Worm (Caenorhabditis elegans) whole organism, L3 larva: Measurements from ENCODE around the gene F45G2.9.

Experiments
- ZK546.5 ChIP-seq: sonication (generic microtip); optimal IDR thresholded peaks from 2 replicates; lab custom pipeline; 2017; ENCODE audit warnings: missing biosample characterization, missing genetic modification characterization
- ama-1 ChIP-seq: fragments of 150-350 bp; optimal IDR thresholded peaks from 2 replicates; lab custom pipeline; 2018
- ceh-16 ChIP-seq: sonication (generic microtip); optimal IDR thresholded peaks from 2 replicates; lab custom pipeline; 2017; ENCODE audit warnings: missing biosample characterization, missing genetic modification characterization
- ceh-28 ChIP-seq: fragments of 150-350 bp; optimal IDR thresholded peaks from 2 replicates; lab custom pipeline; 2014; ENCODE audit warnings: missing biosample characterization, missing genetic modification reagents, missing genetic modification characterization
- ceh-82 ChIP-seq: fragments of 150-350 bp; optimal IDR thresholded peaks from 2 replicates; lab custom pipeline; 2014; ENCODE audit warnings: missing biosample characterization, missing genetic modification characterization
- ceh-9 ChIP-seq: sonication (generic microtip); optimal IDR thresholded peaks from 2 replicates; lab custom pipeline; 2018; ENCODE audit warnings: missing biosample characterization, missing genetic modification characterization
- daf-12 ChIP-seq: fragments of 150-350 bp; optimal IDR thresholded peaks from 2 replicates; lab custom pipeline; 2014; ENCODE audit warnings: missing biosample characterization, missing genetic modification reagents, missing genetic modification characterization
- egl-27 ChIP-seq: sonication (generic microtip); optimal IDR thresholded peaks from 4 replicates; lab custom pipeline; 2017; ENCODE audit warnings: missing biosample characterization, missing genetic modification reagents, missing genetic modification characterization
- elt-1 ChIP-seq: fragments of 150-350 bp; optimal IDR thresholded peaks from 2 replicates; lab custom pipeline; 2014; ENCODE audit warnings: missing biosample characterization, missing genetic modification characterization
- elt-2 ChIP-seq: sonication (generic microtip); optimal IDR thresholded peaks from 2 replicates; lab custom pipeline; 2016; ENCODE audit warnings: missing genetic modification reagents, mild to moderate bottlenecking, missing genetic modification characterization, missing compliant biosample characterization
- elt-3 ChIP-seq, 3 experiments: fragments of 150-350 bp in 1 of 3; sonication (generic microtip) in 2 of 3; optimal IDR thresholded peaks; 2 replicates in 2 of 3; 4 replicates in 1 of 3; lab custom pipeline; 2014 to 2017; ENCODE audit warnings: missing biosample characterization in 3 of 3, missing genetic modification characterization in 3 of 3
- fkh-2 ChIP-seq: fragments of 150-350 bp; optimal IDR thresholded peaks from 2 replicates; lab custom pipeline; 2014; ENCODE audit warnings: missing biosample characterization, missing genetic modification reagents, missing genetic modification characterization
- fos-1 ChIP-seq: fragments of 150-350 bp; optimal IDR thresholded peaks from 2 replicates; lab custom pipeline; 2014; ENCODE audit warnings: missing biosample characterization, missing genetic modification characterization
- lin-15B ChIP-seq: fragments of 150-350 bp; optimal IDR thresholded peaks from 2 replicates; lab custom pipeline; 2014; ENCODE audit warnings: missing biosample characterization, missing genetic modification characterization
- mdl-1 ChIP-seq: fragments of 150-350 bp; optimal IDR thresholded peaks from 2 replicates; lab custom pipeline; 2014; ENCODE audit warnings: missing biosample characterization, missing genetic modification characterization
- mml-1 ChIP-seq: fragments of 150-350 bp; sonication (generic microtip); optimal IDR thresholded peaks from 3 replicates; lab custom pipeline; 2014; ENCODE audit warnings: missing biosample characterization, missing genetic modification characterization
- nfya-1 ChIP-seq: sonication (generic microtip); optimal IDR thresholded peaks from 2 replicates; lab custom pipeline; 2017; ENCODE audit warnings: missing genetic modification characterization, mild to moderate bottlenecking, missing compliant biosample characterization, antibody characterized with exemption, moderate library complexity; ENCODE audit not compliant: insufficient read depth
- nhr-11 ChIP-seq: fragments of 150-350 bp; optimal IDR thresholded peaks from 2 replicates; lab custom pipeline; 2014; ENCODE audit warnings: missing biosample characterization, missing genetic modification characterization
- nhr-12 ChIP-seq: fragments of 150-350 bp; optimal IDR thresholded peaks from 2 replicates; lab custom pipeline; 2014; ENCODE audit warnings: missing biosample characterization, missing genetic modification characterization
- nhr-23 ChIP-seq: fragments of 150-350 bp; optimal IDR thresholded peaks from 2 replicates; lab custom pipeline; 2014; ENCODE audit warnings: missing biosample characterization, missing genetic modification reagents, missing genetic modification characterization
- nhr-25 ChIP-seq: sonication (generic microtip); optimal IDR thresholded peaks from 2 replicates; lab custom pipeline; 2017; ENCODE audit warnings: missing biosample characterization, missing genetic modification characterization
- nhr-28 ChIP-seq: fragments of 150-350 bp; optimal IDR thresholded peaks from 2 replicates; lab custom pipeline; 2014; ENCODE audit warnings: missing biosample characterization, missing genetic modification characterization
- nhr-76 ChIP-seq: fragments of 150-350 bp; sonication (generic microtip); optimal IDR thresholded peaks from 5 replicates; lab custom pipeline; 2014; ENCODE audit warnings: missing biosample characterization, missing genetic modification characterization
- nhr-77 ChIP-seq: fragments of 150-350 bp; optimal IDR thresholded peaks from 2 replicates; lab custom pipeline; 2014; ENCODE audit warnings: missing biosample characterization, missing genetic modification characterization
- pha-4 ChIP-seq: fragments of 150-350 bp; optimal IDR thresholded peaks from 2 replicates; lab custom pipeline; 2014; ENCODE audit warnings: missing biosample characterization, missing genetic modification reagents, missing genetic modification characterization
- pqm-1 ChIP-seq: fragments of 150-350 bp; optimal IDR thresholded peaks from 2 replicates; lab custom pipeline; 2017; ENCODE audit warnings: missing biosample characterization, missing genetic modification characterization, inconsistent platforms
- skn-1 ChIP-seq: fragments of 150-350 bp; optimal IDR thresholded peaks from 2 replicates; lab custom pipeline; 2014; ENCODE audit warnings: missing biosample characterization, missing genetic modification characterization
- snpc-4 ChIP-seq: fragments of 150-350 bp; optimal IDR thresholded peaks from 2 replicates; lab custom pipeline; 2014; ENCODE audit warnings: missing biosample characterization, missing genetic modification characterization
- tbx-2 ChIP-seq: sonication (generic microtip); optimal IDR thresholded peaks from 2 replicates; lab custom pipeline; 2016; ENCODE audit warnings: mild to moderate bottlenecking, missing genetic modification characterization, missing compliant biosample characterization
- unc-62 ChIP-seq: fragments of 150-350 bp; sonication (generic microtip); optimal IDR thresholded peaks from 4 replicates; lab custom pipeline; 2014; ENCODE audit warnings: missing biosample characterization, missing genetic modification reagents, missing genetic modification characterization
- ztf-11 ChIP-seq: fragments of 150-350 bp; optimal IDR thresholded peaks from 2 replicates; lab custom pipeline; 2014; ENCODE audit warnings: missing biosample characterization, missing genetic modification characterization

F45G2.9 gene

DNA sequence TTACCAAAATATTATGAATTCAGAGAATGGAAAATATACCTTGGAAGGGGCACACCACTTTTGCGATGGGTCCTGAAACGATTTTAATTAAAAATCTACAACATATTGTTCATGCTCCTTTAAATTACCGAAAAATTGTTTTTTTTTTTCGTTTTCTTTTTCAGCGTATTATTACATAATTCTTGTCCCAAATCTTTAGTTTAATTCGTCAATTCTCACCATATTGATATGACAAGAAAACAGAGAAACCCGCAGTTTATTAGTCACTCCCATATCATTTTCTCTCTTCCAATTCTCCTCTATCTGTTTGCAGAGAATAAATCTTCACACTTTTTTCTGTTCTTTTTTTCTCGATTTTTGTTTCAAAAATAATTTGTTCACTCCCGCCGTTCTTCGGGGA is 41.5 kb downstream of the F45G2.9 start, which contains the start of gene F11F1.1:
Gene F11F1.1 (plus strand): TSS at position 301 of the 400 bp plus-strand sequence.
- TF ChIP-seq fkh-2 (no peak), skn-1 (tag; lab: Kevin White, UChicago) (no peak), egl-27 (tag; lab: Kevin White, UChicago) (no peak), nhr-76 (tag; lab: Kevin White, UChicago) (no peak), ama-1 (lab: Kevin White, UChicago) (no peak), lin-15B (tag; lab: Kevin White, UChicago) (no peak), ceh-28 (tag; lab: Kevin White, UChicago) (no peak), ceh-9 (tag; lab: Kevin White, UChicago) (no peak), snpc-4 (tag; lab: Kevin White, UChicago) (no peak), nhr-11 (no peak), ztf-11 (tag; lab: Kevin White, UChicago) (no peak)

DNA sequence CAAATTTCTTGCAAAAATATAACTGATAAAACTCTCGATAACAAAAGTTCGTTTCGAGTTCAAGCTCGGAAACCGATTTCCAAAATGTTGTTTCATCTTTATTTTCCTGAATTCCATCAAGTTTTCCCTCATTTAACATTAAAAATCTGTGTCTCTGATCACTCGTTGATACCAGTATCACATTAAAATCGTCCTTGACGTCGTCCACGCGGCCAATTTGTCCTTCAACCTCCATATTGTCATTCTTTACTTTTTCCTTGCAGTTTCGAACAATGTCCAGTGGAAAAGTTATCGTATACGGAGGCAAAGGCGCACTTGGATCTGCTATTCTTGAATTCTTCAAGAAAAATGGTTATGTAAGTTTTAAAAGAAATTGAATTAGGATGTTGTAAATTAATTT is 43.1 kb downstream of the F45G2.9 start, which contains the start of gene qdpr-1:
Gene qdpr-1 (plus strand): TSS at position 264 of the 400 bp plus-strand sequence.
- no peak for TF ChIP-seq nfya-1
- peak in 1 of 3 experiments; percentile 37 for TF ChIP-seq elt-3 (tag; optimal IDR thresholded peaks at IDR 0.05; lab: Kevin White, UChicago)
- TF ChIP-seq nhr-25: peak; percentile 33
- TF ChIP-seq, all 47 proteins: peak for 2

ce11 chrIII:13393239-13393638 is 43.5 kb downstream of the F45G2.9 start, which contains the start of gene dnj-17:
dnj-17 (minus strand) TSS chrIII:13393339.
- TF ChIP-seq unc-62 (GFP tag; lab: Kevin White, UChicago): no peak
- no peak for TF ChIP-seq pha-4
- TF ChIP-seq elt-1 (tag; lab: Kevin White, UChicago): no peak
- no peak for TF ChIP-seq elt-3 (tag; optimal IDR thresholded peaks at IDR 0.05; lab: Kevin White, UChicago)

- TF ChIP-seq elt-2 (tag; lab: Kevin White, UChicago) (no peak), tbx-2 (tag; lab: Kevin White, UChicago) (no peak), ceh-82 (tag; lab: Kevin White, UChicago) (no peak), nhr-76 (tag; lab: Kevin White, UChicago) (no peak), nhr-77 (no peak), unc-62 (GFP tag; lab: Kevin White, UChicago) (no peak), ztf-11 (tag; lab: Kevin White, UChicago) (no peak), mdl-1 (tag; lab: Kevin White, UChicago) (no peak), ceh-16 (tag; lab: Kevin White, UChicago) (no peak), nhr-28 (tag; lab: Kevin White, UChicago) (no peak), nhr-23 (no peak), fos-1 (tag; lab: Kevin White, UChicago) (no peak), nhr-11 (no peak), nhr-12 (tag; lab: Kevin White, UChicago) (no peak), elt-1 (tag; lab: Kevin White, UChicago) (no peak), pqm-1 (tag; lab: Kevin White, UChicago) (no peak), mml-1 (tag; lab: Kevin White, UChicago) (no peak)
Measured at ce11 chrIII:13390789-13391188, 46.0 kb downstream of the F45G2.9 start.

- TF ChIP-seq skn-1 (tag; lab: Kevin White, UChicago) (no peak), egl-27 (tag; lab: Kevin White, UChicago) (no peak), ZK546.5 (tag; lab: Kevin White, UChicago) (no peak), nhr-76 (tag; lab: Kevin White, UChicago) (no peak), daf-12 (tag; lab: Kevin White, UChicago) (no peak)
Measured at ce11 chrIII:13389078-13389477, 47.7 kb downstream of the F45G2.9 start, which contains the start of gene T03F6.3. T03F6.3 (plus strand) TSS chrIII:13389395.

ce11 chrIII:13388621-13389020 is 48.1 kb downstream of the F45G2.9 start:
- TF ChIP-seq elt-2 (tag; lab: Kevin White, UChicago) (peak; percentile 85), pha-4 (peak; percentile 47), nfya-1 (no peak)
